Worm (Caenorhabditis elegans): Measurements from ENCODE around the gene F29B9.11.

Gene F29B9.11

ce11 chrIV:4657874-4658273, 2.1 kb downstream of the F29B9.11 start, which contains the start of gene col-111:
TSS of gene col-111 (minus strand) at chrIV:4657974.
- no peak for TF ChIP-seq K12H6.12 (tag; optimal IDR thresholded peaks at IDR 0.05)
- no peak for TF ChIP-seq let-607 (tag; optimal IDR thresholded peaks at IDR 0.05)
- TF ChIP-seq madf-3 (GFP tag; IDR thresholded peaks at IDR 0.05), result no peak
- no peak for TF ChIP-seq madf-8 (GFP tag; conservative IDR thresholded peaks at IDR 0.05)
- no peak for TF ChIP-seq F33H1.4 (GFP tag; IDR thresholded peaks at IDR 0.05)
- no peak for TF ChIP-seq K11D2.4 (GFP tag; IDR thresholded peaks at IDR 0.05)
- TF ChIP-seq T26A5.8 (tag; optimal IDR thresholded peaks at IDR 0.05), result no peak
- TF ChIP-seq lin-40 (tag; optimal IDR thresholded peaks at IDR 0.05), result no peak
- no peak for TF ChIP-seq unc-62 (GFP tag; optimal IDR thresholded peaks at IDR 0.05)
- no peak for TF ChIP-seq fkh-3 (tag; optimal IDR thresholded peaks at IDR 0.05)
- TF ChIP-seq ccch-3 (GFP tag; optimal IDR thresholded peaks at IDR 0.05), result no peak
- no peak for TF ChIP-seq dox-1 (GFP tag; IDR thresholded peaks at IDR 0.05)
- no peak for TF ChIP-seq snpc-4 (GFP tag; optimal IDR thresholded peaks at IDR 0.05)
- no peak for TF ChIP-seq snpc-4 (tag; optimal IDR thresholded peaks at IDR 0.05)

- TF ChIP-seq zfh-2 (GFP tag; conservative IDR thresholded peaks at IDR 0.05) (peak; percentile 5; the same call in 1 of the 2 replicates), unc-62 (GFP tag; optimal IDR thresholded peaks at IDR 0.05) (no peak)
These were observed 3.6 kb downstream of the F29B9.11 start for ce11 chrIV:4656380-4656779.

- no peak for TF ChIP-seq lin-54 (GFP tag; optimal IDR thresholded peaks at IDR 0.05)
- no peak for TF ChIP-seq nfyb-1 (GFP tag; IDR thresholded peaks at IDR 0.05)
- TF ChIP-seq ceh-91 (GFP tag; IDR thresholded peaks at IDR 0.05), result no peak
- 0 out of 2 replicates have a peak, but pooled peaks have one; percentile 64 for TF ChIP-seq madf-3 (GFP tag; IDR thresholded peaks at IDR 0.05)
- TF ChIP-seq ztf-3 (GFP tag; optimal IDR thresholded peaks at IDR 0.05), result no peak
- TF ChIP-seq him-1 (tag; optimal IDR thresholded peaks at IDR 0.05), result no peak
- 0 out of 2 replicates have a peak, but pooled peaks have one; percentile 15 for TF ChIP-seq cebp-1 (GFP tag; IDR thresholded peaks at IDR 0.05)
- TF ChIP-seq cebp-1 (tag; optimal IDR thresholded peaks at IDR 0.05), result no peak
- no peak for TF ChIP-seq pha-4 (tag; optimal IDR thresholded peaks at IDR 0.05)
- peak; percentile 32; the same call in 1 of the 2 replicates for TF ChIP-seq mcd-1 (GFP tag; IDR thresholded peaks at IDR 0.05)
- TF ChIP-seq attf-3 (GFP tag; conservative IDR thresholded peaks at IDR 0.05), result 0 out of 2 replicates have a peak, but pooled peaks have one; percentile 31
- no peak for TF ChIP-seq athp-1 (tag; optimal IDR thresholded peaks at IDR 0.05)
- 0 out of 2 replicates have a peak, but pooled peaks have one; percentile 14 for TF ChIP-seq B0336.3 (GFP tag; IDR thresholded peaks at IDR 0.05)
- peak; percentile 92 for TF ChIP-seq zfh-2 (GFP tag; conservative IDR thresholded peaks at IDR 0.05)
- peak; percentile 89 for TF ChIP-seq egrh-3 (GFP tag; IDR thresholded peaks at IDR 0.05)
These were observed 4.0 kb downstream of the F29B9.11 start for ce11 chrIV:4655979-4656378.

- TF ChIP-seq lir-1 (GFP tag; conservative IDR thresholded peaks at IDR 0.05), result no peak; the same call in 1 of the 2 replicates
- peak; percentile 83 for TF ChIP-seq D2030.7 (GFP tag; IDR thresholded peaks at IDR 0.05)
- no peak for TF ChIP-seq nhr-120 (GFP tag; IDR thresholded peaks at IDR 0.05)
- peak; percentile 73 for TF ChIP-seq attf-6 (GFP tag; IDR thresholded peaks at IDR 0.05)
- peak; percentile 99 for TF ChIP-seq lsl-1 (GFP tag; optimal IDR thresholded peaks at IDR 0.05)
- peak; percentile 89 for TF ChIP-seq madf-8 (GFP tag; conservative IDR thresholded peaks at IDR 0.05)
- TF ChIP-seq hmg-1.2 (GFP tag; IDR thresholded peaks at IDR 0.05), result peak; percentile 23; the same call in 1 of the 2 replicates
- TF ChIP-seq F49E8.2 (tag; optimal IDR thresholded peaks at IDR 0.05; ENCODE audit: insufficient read depth), result peak; percentile 68
- peak; percentile 49; the same call in 1 of the 2 replicates for TF ChIP-seq mcd-1 (GFP tag; IDR thresholded peaks at IDR 0.05)
- TF ChIP-seq snpc-1.3 (tag; optimal IDR thresholded peaks at IDR 0.05; ENCODE audit: insufficient read depth), result peak; percentile 23
- TF ChIP-seq efl-1 (GFP tag; optimal IDR thresholded peaks at IDR 0.05), result peak; percentile 24
- peak; percentile 76 for TF ChIP-seq dox-1 (GFP tag; IDR thresholded peaks at IDR 0.05)
- peak; percentile 63 for TF ChIP-seq lin-54 (GFP tag; optimal IDR thresholded peaks at IDR 0.05)
- 0 out of 2 replicates have a peak, but pooled peaks have one; percentile 18 for TF ChIP-seq B0336.3 (GFP tag; IDR thresholded peaks at IDR 0.05)
- TF ChIP-seq snpc-4 (GFP tag; optimal IDR thresholded peaks at IDR 0.05), result peak; percentile 39
- TF ChIP-seq snpc-4 (tag; optimal IDR thresholded peaks at IDR 0.05), result peak in 2 of 4 experiments; percentile 44 to 63
- peak; percentile 96 for TF ChIP-seq xnd-1 (tag; optimal IDR thresholded peaks at IDR 0.05)
- TF ChIP-seq C17E4.6 (GFP tag; IDR thresholded peaks at IDR 0.05), result peak; percentile 42; the same call in 1 of the 2 replicates
- TF ChIP-seq ekl-4 (GFP tag; IDR thresholded peaks at IDR 0.05), result 0 out of 2 replicates have a peak, but pooled peaks have one; percentile 55
- no peak for TF ChIP-seq F23B12.7 (tag; optimal IDR thresholded peaks at IDR 0.05; ENCODE audit: insufficient read depth)
- TF ChIP-seq lag-1 (GFP tag; IDR thresholded peaks at IDR 0.05), result no peak
- 0 out of 2 replicates have a peak, but pooled peaks have one; percentile 20 for TF ChIP-seq madf-3 (GFP tag; IDR thresholded peaks at IDR 0.05)
These were observed 6.3 kb downstream of the F29B9.11 start for ce11 chrIV:4653708-4654107.

All from whole organism, young adult.